Fruit fly (Drosophila melanogaster) whole organism, wandering third instar larva: ENCODE results near the gene CG14207.

Experiments
- Abd-B ChIP-seq: fragments of >200 bp; optimal IDR thresholded peaks from 2 replicates; lab custom pipeline; 2017; ENCODE audit warnings: missing biosample characterization, missing genetic modification characterization
- CG9705 ChIP-seq: fragments of 200-800 bp; sonication (Bioruptor generic); optimal IDR thresholded peaks from 2 replicates; lab custom pipeline; 2018; ENCODE audit warnings: missing biosample characterization, mild to moderate bottlenecking, missing genetic modification characterization
- Dfd ChIP-seq: fragments of >200 bp; optimal IDR thresholded peaks from 2 replicates; lab custom pipeline; 2017; ENCODE audit warnings: missing biosample characterization, missing genetic modification characterization
- Dif ChIP-seq: fragments of 200-275, 200-300 bp; sonication (Bioruptor generic); optimal IDR thresholded peaks from 2 replicates; lab custom pipeline; 2018; ENCODE audit warnings: missing biosample characterization, missing genetic modification characterization; ENCODE audit not compliant: partially characterized antibody
- GATAd ChIP-seq: sonication (Bioruptor generic); optimal IDR thresholded peaks from 2 replicates; lab custom pipeline; 2016; ENCODE audit warnings: missing biosample characterization, missing genetic modification characterization
- HLH106 ChIP-seq: fragments of 200-800 bp; optimal IDR thresholded peaks from 3 replicates; lab custom pipeline; 2019; ENCODE audit warnings: missing biosample characterization, mild to moderate bottlenecking, missing genetic modification characterization, moderate library complexity
- Hnf4 ChIP-seq: fragments of 200-800 bp; sonication (Bioruptor generic); optimal IDR thresholded peaks from 2 replicates; lab custom pipeline; 2016; ENCODE audit warnings: missing biosample characterization, mild to moderate bottlenecking, missing genetic modification characterization
- Hr78 ChIP-seq: fragments of >200 bp; optimal IDR thresholded peaks from 2 replicates; lab custom pipeline; 2017; ENCODE audit warnings: missing biosample characterization, missing genetic modification characterization
- N ChIP-seq: fragments of >200 bp; optimal IDR thresholded peaks from 2 replicates; lab custom pipeline; 2018; ENCODE audit warnings: missing biosample characterization, missing external identifiers, missing genetic modification characterization
- OdsH ChIP-seq: fragments of 200-800 bp; sonication (Bioruptor generic); optimal IDR thresholded peaks from 2 replicates; lab custom pipeline; 2016; ENCODE audit warnings: missing biosample characterization, mild to moderate bottlenecking, missing genetic modification characterization
- Rel ChIP-seq, 2 experiments: fragments of 200-800 bp; sonication (Bioruptor generic) in 1 of 2; optimal IDR thresholded peaks; 2 replicates in 1 of 2; 3 replicates in 1 of 2; lab custom pipeline; 2016 to 2019; ENCODE audit warnings: mild to moderate bottlenecking in 2 of 2, missing biosample characterization in 2 of 2, missing genetic modification characterization in 2 of 2, moderate library complexity in 1 of 2
- Sp1 ChIP-seq: fragments of 200-800 bp; sonication (Bioruptor generic); optimal IDR thresholded peaks from 3 replicates; lab custom pipeline; 2019; ENCODE audit warnings: missing biosample characterization, mild to moderate bottlenecking, missing genetic modification characterization, moderate library complexity
- br ChIP-seq: fragments of 200-800 bp; sonication (Bioruptor generic); optimal IDR thresholded peaks from 2 replicates; lab custom pipeline; 2016; ENCODE audit warnings: missing biosample characterization, missing genetic modification characterization
- brk ChIP-seq: fragments of 200-800 bp; sonication (Bioruptor generic); optimal IDR thresholded peaks from 2 replicates; lab custom pipeline; 2016; ENCODE audit warnings: missing biosample characterization, mild to moderate bottlenecking, missing genetic modification characterization
- dl ChIP-seq, 2 experiments: fragments of 175-275, 200-275 bp in 1 of 2; fragments of 200-275 bp in 1 of 2; sonication (Bioruptor generic); optimal IDR thresholded peaks; lab custom pipeline; 2018; ENCODE audit warnings: mild to moderate bottlenecking in 2 of 2, missing biosample characterization in 2 of 2, missing genetic modification characterization in 2 of 2, moderate library complexity in 2 of 2; ENCODE audit not compliant: partially characterized antibody in 2 of 2, insufficient read depth in 1 of 2
- dmrt93B ChIP-seq: fragments of 200-800 bp; sonication (Bioruptor generic); optimal IDR thresholded peaks from 2 replicates; lab custom pipeline; 2018; ENCODE audit warnings: missing biosample characterization, mild to moderate bottlenecking, missing genetic modification characterization
- ey ChIP-seq: fragments of 200-800 bp; sonication (Bioruptor generic); optimal IDR thresholded peaks from 2 replicates; lab custom pipeline; 2016; ENCODE audit warnings: missing biosample characterization, missing genetic modification characterization
- foxo ChIP-seq, 2 experiments: fragments of 200-800 bp; sonication (Bioruptor generic); optimal IDR thresholded peaks; 2 replicates in 1 of 2; 3 replicates in 1 of 2; lab custom pipeline; 2016 to 2017; ENCODE audit warnings: missing biosample characterization in 2 of 2, missing genetic modification characterization in 2 of 2
- fru ChIP-seq: fragments of 200-800 bp; sonication (Bioruptor generic); optimal IDR thresholded peaks from 3 replicates; lab custom pipeline; 2016; ENCODE audit warnings: missing biosample characterization, mild to moderate bottlenecking, missing genetic modification characterization
- h ChIP-seq: fragments of 200-800 bp; sonication (Bioruptor generic); optimal IDR thresholded peaks from 3 replicates; lab custom pipeline; 2016; ENCODE audit warnings: missing biosample characterization, mild to moderate bottlenecking, missing genetic modification characterization
- lola ChIP-seq: fragments of >200 bp; optimal IDR thresholded peaks from 2 replicates; lab custom pipeline; 2017; ENCODE audit warnings: missing biosample characterization, missing genetic modification characterization
- pan ChIP-seq: fragments of >200 bp; optimal IDR thresholded peaks from 2 replicates; lab custom pipeline; 2017
- psq ChIP-seq: fragments of 200-800 bp; sonication (Bioruptor generic); optimal IDR thresholded peaks from 3 replicates; lab custom pipeline; 2017; ENCODE audit warnings: missing biosample characterization, mild to moderate bottlenecking, missing genetic modification characterization, moderate library complexity
- rgr ChIP-seq: fragments of 200-800 bp; sonication (Bioruptor generic); optimal IDR thresholded peaks from 3 replicates; lab custom pipeline; 2016; ENCODE audit warnings: missing biosample characterization, mild to moderate bottlenecking, missing genetic modification characterization
- sv ChIP-seq: fragments of 200-800 bp; sonication (Bioruptor generic); optimal IDR thresholded peaks from 3 replicates; lab custom pipeline; 2016; ENCODE audit warnings: missing biosample characterization, missing genetic modification characterization
- woc ChIP-seq: sonication (Bioruptor generic); optimal IDR thresholded peaks from 2 replicates; lab custom pipeline; 2016; ENCODE audit warnings: missing biosample characterization, mild to moderate bottlenecking, missing genetic modification characterization

CG14207 gene

DNA sequence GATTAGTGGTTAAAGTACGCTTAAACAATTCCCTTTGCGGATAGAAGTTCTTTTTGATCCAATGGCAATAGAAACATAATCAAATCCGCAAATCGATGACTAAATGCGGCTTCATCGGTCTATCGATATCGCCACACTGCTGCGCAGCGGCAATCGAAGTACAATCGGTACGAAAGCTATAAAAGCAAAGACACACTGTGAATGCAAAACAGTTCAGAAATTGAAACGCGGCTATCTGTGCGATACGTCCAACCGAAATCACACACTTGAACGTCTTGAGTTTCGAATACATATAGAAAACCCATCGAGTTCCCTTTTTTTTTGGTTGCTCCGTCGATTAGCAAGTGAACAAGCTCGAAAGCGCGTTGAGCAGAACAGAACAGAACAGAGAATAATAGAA is at the start of gene CG14207:
TSS of gene CG14207 (plus strand) at position 203 of the 400 bp plus-strand sequence.
- TF ChIP-seq GATAd (GFP tag; lab: Kevin White, UChicago) (no peak), Dif (peak; percentile 11), psq (GFP tag; lab: Kevin White, UChicago) (peak; percentile 43), Hnf4 (GFP tag; lab: Kevin White, UChicago) (peak; percentile 63), Dfd (GFP tag; lab: Kevin White, UChicago) (no peak), fru (GFP tag; lab: Kevin White, UChicago) (peak; percentile 38), dl (GFP tag; optimal IDR thresholded peaks at IDR 0.05; lab: Kevin White, UChicago; ENCODE audit: insufficient read depth in 1 of 2, partially characterized antibody in 2 of 2) (peak in 1 of 2 experiments; percentile 21), Sp1 (GFP tag; lab: Kevin White, UChicago) (peak; percentile 37), woc (no peak), foxo (GFP tag; optimal IDR thresholded peaks at IDR 0.05; lab: Kevin White, UChicago) (peak in 1 of 2 experiments; percentile 25), h (peak; percentile 52), OdsH (GFP tag; lab: Kevin White, UChicago) (peak; percentile 35), Abd-B (GFP tag; lab: Kevin White, UChicago) (no peak), dmrt93B (GFP tag; lab: Kevin White, UChicago) (no peak), br (GFP tag; lab: Kevin White, UChicago) (peak; percentile 39), Rel (GFP tag; optimal IDR thresholded peaks at IDR 0.05; lab: Kevin White, UChicago) (no peak), Rel (tag; optimal IDR thresholded peaks at IDR 0.05; lab: Kevin White, UChicago) (peak; percentile 60), rgr (GFP tag; lab: Kevin White, UChicago) (peak; percentile 45), CG9705 (no peak), HLH106 (tag; lab: Kevin White, UChicago) (no peak)

DNA sequence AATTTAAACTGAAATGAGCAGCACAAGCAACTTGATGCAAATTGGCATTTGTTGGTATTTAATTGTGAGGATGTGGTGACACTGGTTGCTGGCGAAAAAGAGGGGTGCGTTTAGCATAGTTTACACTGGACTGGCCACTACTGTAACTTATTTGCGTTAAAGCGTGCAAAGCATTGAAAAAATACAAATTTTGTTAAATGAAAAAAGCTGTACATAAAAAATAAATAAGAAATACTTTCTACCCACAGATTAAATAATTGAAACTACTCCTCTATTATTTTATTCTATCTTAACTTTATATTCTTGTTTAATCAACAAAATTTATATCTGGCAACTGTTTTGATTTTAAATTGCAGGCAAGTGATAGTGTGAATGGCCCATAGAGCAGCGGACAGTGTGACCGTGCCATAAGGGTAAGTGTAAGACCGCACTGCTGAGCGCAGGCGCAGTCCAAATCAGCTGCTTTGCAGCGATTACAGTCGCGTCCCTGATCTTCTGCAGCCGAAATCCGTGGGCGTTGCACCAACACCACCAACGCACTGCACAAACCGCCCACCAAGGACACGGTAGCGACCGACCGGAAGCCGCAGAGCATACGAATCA is 39.2 kb upstream of the CG14207 start, which contains the start of the genes Grip84 and car:
TSS of gene Grip84 (minus strand) at position 51 of the 603 bp plus-strand sequence.
TSS of gene car (plus strand) at position 306 of the 603 bp plus-strand sequence.
- TF ChIP-seq sv (GFP tag; lab: Kevin White, UChicago) (peak; percentile 58), fru (GFP tag; lab: Kevin White, UChicago) (peak; percentile 53), CG9705 (peak; percentile 37), rgr (GFP tag; lab: Kevin White, UChicago) (no peak), ey (peak; percentile 32), lola (GFP tag; lab: Kevin White, UChicago) (no peak), HLH106 (tag; lab: Kevin White, UChicago) (peak; percentile 66), N (GFP tag; lab: Kevin White, UChicago) (peak; percentile 64), psq (GFP tag; lab: Kevin White, UChicago) (peak; percentile 48), brk (GFP tag; lab: Kevin White, UChicago) (no peak)

DNA sequence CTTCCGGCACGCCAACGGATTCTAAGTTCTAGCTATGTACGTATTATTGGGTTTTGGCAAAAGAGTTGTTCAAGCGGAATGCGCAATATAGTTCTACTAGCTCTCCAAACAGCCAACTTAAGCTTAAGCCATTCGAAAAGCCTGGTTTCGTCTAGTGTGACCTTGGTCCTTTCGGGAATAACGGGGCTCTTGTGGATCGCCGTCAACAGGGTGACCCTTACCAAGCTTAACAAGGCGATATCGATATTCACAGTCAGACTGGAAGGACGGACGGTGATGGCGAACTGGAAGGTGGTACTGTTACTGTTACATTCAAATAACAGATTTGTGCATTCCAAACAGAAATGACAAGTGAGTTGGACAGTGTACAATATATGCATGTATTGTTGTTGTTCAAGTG is 31.3 kb upstream of the CG14207 start:
- no peak for TF ChIP-seq pan (lab: Kevin White, UChicago)
- TF ChIP-seq Rel (GFP tag; optimal IDR thresholded peaks at IDR 0.05; lab: Kevin White, UChicago): no peak
- no peak for TF ChIP-seq Rel (tag; optimal IDR thresholded peaks at IDR 0.05; lab: Kevin White, UChicago)

DNA sequence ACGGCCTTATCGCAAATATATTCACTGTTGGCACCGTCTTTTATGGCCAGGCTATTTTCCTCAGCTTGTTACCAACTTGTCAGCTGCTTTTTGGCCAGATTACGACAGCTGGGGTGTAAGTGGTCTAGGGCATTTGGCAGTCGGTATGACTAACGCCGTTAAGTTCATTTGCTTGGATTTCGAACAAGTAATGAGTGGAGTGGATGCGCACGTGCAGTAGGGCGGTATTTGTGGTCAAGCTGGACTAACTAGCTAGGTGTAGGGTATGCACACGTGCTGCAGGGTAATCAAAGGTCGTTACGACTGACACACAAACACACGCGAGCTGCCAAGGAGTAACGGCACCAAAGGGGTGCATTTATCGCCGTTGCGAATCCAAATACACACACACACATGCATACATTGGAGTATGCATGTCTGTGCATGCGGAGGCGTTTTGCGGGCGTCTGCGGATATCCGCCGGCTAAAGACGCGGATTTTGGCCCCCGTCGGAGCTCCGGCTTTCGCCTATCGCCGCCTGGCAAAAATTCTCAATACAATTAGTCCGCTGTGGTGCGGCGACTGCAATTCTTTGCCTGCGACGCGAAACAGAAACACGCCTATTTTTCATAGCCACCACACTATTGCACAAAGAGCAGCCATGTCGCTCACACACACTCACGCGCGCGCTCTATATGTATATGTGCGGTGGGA is 26.9 kb upstream of the CG14207 start:
- TF ChIP-seq N (GFP tag; lab: Kevin White, UChicago) (peak; percentile 83), fru (GFP tag; lab: Kevin White, UChicago) (no peak), Abd-B (GFP tag; lab: Kevin White, UChicago) (peak; percentile 8), h (no peak), Dfd (GFP tag; lab: Kevin White, UChicago) (no peak), Sp1 (GFP tag; lab: Kevin White, UChicago) (no peak)
- TF ChIP-seq, all 38 proteins: peak for 2

DNA sequence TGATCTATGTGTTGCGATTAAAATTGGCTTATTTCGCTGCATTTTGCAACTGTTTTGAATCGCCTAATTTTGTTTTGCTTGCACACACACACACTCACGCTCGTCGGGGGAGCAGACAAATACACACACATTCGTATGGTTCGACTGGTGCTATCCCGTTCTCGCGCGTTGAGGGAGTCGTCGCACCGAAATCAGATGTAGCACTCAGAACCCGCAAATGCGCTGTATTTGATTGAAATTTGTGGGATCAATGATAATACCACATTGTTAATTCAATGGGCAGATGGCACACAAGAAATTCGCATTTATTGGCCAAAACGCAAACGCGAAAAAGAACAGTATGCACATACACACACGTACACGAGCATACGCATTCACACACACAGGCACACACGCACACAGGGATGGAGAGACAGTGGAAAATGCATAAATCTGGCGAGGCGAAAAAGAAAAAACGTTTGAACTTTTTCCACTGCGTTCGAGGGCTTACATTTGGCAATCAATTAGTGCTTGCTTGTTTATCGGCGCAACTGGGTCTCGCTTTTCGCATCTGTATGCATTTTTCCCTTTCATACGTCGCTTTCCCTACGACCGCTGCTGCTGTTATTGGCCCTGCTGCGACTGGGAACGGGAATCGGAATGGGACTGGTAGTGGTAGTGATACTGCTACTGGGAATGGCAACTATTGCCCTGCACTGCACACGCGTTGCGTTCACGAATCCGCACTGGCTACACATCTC is 25.9 kb upstream of the CG14207 start:
- TF ChIP-seq Abd-B (GFP tag; lab: Kevin White, UChicago): peak; percentile 73
- TF ChIP-seq h: peak; percentile 33
- TF ChIP-seq foxo (GFP tag; optimal IDR thresholded peaks at IDR 0.05; lab: Kevin White, UChicago): peak in 1 of 2 experiments; percentile 33
- TF ChIP-seq N (GFP tag; lab: Kevin White, UChicago): peak; percentile 89
- TF ChIP-seq Hr78 (GFP tag; lab: Kevin White, UChicago): peak; percentile 24
- TF ChIP-seq rgr (GFP tag; lab: Kevin White, UChicago): no peak
